Fruit fly (Drosophila melanogaster) whole organism, embryonic: ENCODE measurements around the gene CG10254.

ENCODE experiments used
- Ada2b ChIP-seq: fragments of 200-800 bp; sonication (Bioruptor generic); IDR thresholded peaks from 2 replicates; pipeline ENCODE4 v1.3.6; 2022; ENCODE audit warnings: missing biosample characterization, missing genetic modification characterization
- Adf1 ChIP-seq: fragments of 200-800 bp; sonication (Bioruptor generic); IDR thresholded peaks from 2 replicates; pipeline ENCODE4 v1.3.6; 2022; ENCODE audit warnings: missing biosample characterization, missing genetic modification characterization
- CG10147 ChIP-seq: fragments of 200-800 bp; sonication (Bioruptor generic); optimal IDR thresholded peaks from 2 replicates; lab custom pipeline; 2019; ENCODE audit warnings: missing biosample characterization, mild to moderate bottlenecking, missing genetic modification characterization, moderate library complexity
- CG10959 ChIP-seq: fragments of 200-800 bp; sonication (Bioruptor generic); IDR thresholded peaks from 2 replicates; pipeline ENCODE4 v1.3.6; 2022; ENCODE audit warnings: missing biosample characterization, missing genetic modification characterization
- CG11398 ChIP-seq: fragments of 200-800 bp; sonication (Bioruptor generic); optimal IDR thresholded peaks from 2 replicates; lab custom pipeline; 2016; ENCODE audit warnings: missing biosample characterization, missing genetic modification characterization
- CG11695 ChIP-seq: fragments of 200-800 bp; sonication (Bioruptor generic); IDR thresholded peaks from 3 replicates; pipeline ENCODE4 v1.3.6; 2022; ENCODE audit warnings: missing biosample characterization, missing genetic modification characterization
- CG12155 ChIP-seq: fragments of 200-800 bp; sonication (Bioruptor generic); optimal IDR thresholded peaks from 3 replicates; lab custom pipeline; 2016; ENCODE audit warnings: missing biosample characterization, missing genetic modification characterization
- CG1233 ChIP-seq: fragments of 200-800 bp; sonication (Bioruptor generic); optimal IDR thresholded peaks from 4 replicates; lab custom pipeline; 2018; ENCODE audit warnings: missing biosample characterization, mild to moderate bottlenecking, missing genetic modification characterization
- CG14710 ChIP-seq: fragments of 200-800 bp; sonication (Bioruptor generic); optimal IDR thresholded peaks from 3 replicates; lab custom pipeline; 2019; ENCODE audit warnings: missing biosample characterization, mild to moderate bottlenecking, missing genetic modification characterization, moderate library complexity
- CG14860 ChIP-seq: fragments of 200-800 bp; sonication (Bioruptor generic); IDR thresholded peaks from 3 replicates; pipeline ENCODE4 v1.3.6; 2022; ENCODE audit warnings: missing biosample characterization, missing genetic modification characterization; ENCODE audit not compliant: partially characterized antibody
- CG15011 ChIP-seq: fragments of 200-800 bp; sonication (Bioruptor generic); optimal IDR thresholded peaks from 3 replicates; lab custom pipeline; 2018; ENCODE audit warnings: missing biosample characterization, mild to moderate bottlenecking, missing genetic modification characterization
- CG15479 ChIP-seq: fragments of 200-800 bp; sonication (Bioruptor generic); optimal IDR thresholded peaks from 3 replicates; lab custom pipeline; 2019; ENCODE audit warnings: missing biosample characterization, mild to moderate bottlenecking, missing genetic modification characterization, moderate library complexity
- CG1602 ChIP-seq: fragments of 200-800 bp; sonication (Bioruptor generic); optimal IDR thresholded peaks from 3 replicates; lab custom pipeline; 2016; ENCODE audit warnings: missing biosample characterization, missing genetic modification characterization
- CG18262 ChIP-seq: fragments of 200-800 bp; optimal IDR thresholded peaks from 3 replicates; lab custom pipeline; 2019; ENCODE audit warnings: missing biosample characterization, mild to moderate bottlenecking, missing genetic modification characterization, moderate library complexity
- CG2875 ChIP-seq: fragments of 200-800 bp; sonication (Bioruptor generic); optimal IDR thresholded peaks from 2 replicates; lab custom pipeline; 2017; ENCODE audit warnings: missing biosample characterization, mild to moderate bottlenecking, missing genetic modification characterization, missing genetic modification reagents
- CG31388 ChIP-seq: fragments of 200-800 bp; sonication (Bioruptor generic); optimal IDR thresholded peaks from 2 replicates; lab custom pipeline; 2016; ENCODE audit warnings: missing biosample characterization, missing genetic modification characterization
- CG32532 ChIP-seq: fragments of 200-800 bp; sonication (Bioruptor generic); IDR thresholded peaks from 2 replicates; pipeline ENCODE4 v1.3.6; 2022; ENCODE audit warnings: missing biosample characterization, missing genetic modification characterization
- CG3726 ChIP-seq: fragments of 200-800 bp; sonication (Bioruptor generic); IDR thresholded peaks from 3 replicates; pipeline ENCODE4, ENCODE4 v1.3.6; 2022; ENCODE audit warnings: missing biosample characterization, missing genetic modification characterization
- CG6854 ChIP-seq: fragments of 200-800 bp; sonication (Bioruptor generic); optimal IDR thresholded peaks from 3 replicates; lab custom pipeline; 2017; ENCODE audit warnings: missing biosample characterization, mild to moderate bottlenecking, missing genetic modification characterization
- CG9609 ChIP-seq: fragments of 200-800 bp; sonication (Bioruptor generic); optimal IDR thresholded peaks from 3 replicates; lab custom pipeline; 2016; ENCODE audit warnings: missing biosample characterization, missing genetic modification characterization
- Camta ChIP-seq: fragments of 200-800 bp; sonication (Bioruptor generic); optimal IDR thresholded peaks from 2 replicates; lab custom pipeline; 2016; ENCODE audit warnings: missing biosample characterization, missing genetic modification characterization
- D19A ChIP-seq: fragments of 200-800 bp; optimal IDR thresholded peaks from 3 replicates; lab custom pipeline; 2019; ENCODE audit warnings: missing biosample characterization, mild to moderate bottlenecking, missing genetic modification characterization, moderate library complexity
- Deaf1 ChIP-seq: fragments of 200-800 bp; optimal IDR thresholded peaks from 3 replicates; lab custom pipeline; 2019; ENCODE audit warnings: missing biosample characterization, mild to moderate bottlenecking, missing genetic modification characterization, moderate library complexity
- Fer3 ChIP-seq: fragments of 200-800 bp; sonication (Bioruptor generic); optimal IDR thresholded peaks from 2 replicates; lab custom pipeline; 2018; ENCODE audit warnings: missing biosample characterization, mild to moderate bottlenecking, missing genetic modification characterization, moderate library complexity
- Gug ChIP-seq: fragments of 200-800 bp; sonication (Bioruptor generic); IDR thresholded peaks from 4 replicates; pipeline ENCODE4 v1.3.6; 2022; ENCODE audit warnings: missing biosample characterization, missing genetic modification characterization
- HHEX ChIP-seq: fragments of 200-800 bp; sonication (Bioruptor generic); optimal IDR thresholded peaks from 3 replicates; lab custom pipeline; 2017; ENCODE audit warnings: missing biosample characterization, mild to moderate bottlenecking, missing genetic modification characterization, missing genetic modification reagents
- MESR4 ChIP-seq: fragments of 200-800 bp; sonication (Bioruptor generic); optimal IDR thresholded peaks from 2 replicates; lab custom pipeline; 2018; ENCODE audit warnings: missing biosample characterization, mild to moderate bottlenecking, missing genetic modification characterization, moderate library complexity
- Rfx ChIP-seq: fragments of 200-800 bp; sonication (Bioruptor generic); IDR thresholded peaks from 2 replicates; pipeline ENCODE4 v1.3.6; 2022; ENCODE audit warnings: missing biosample characterization, missing genetic modification characterization
- Spps ChIP-seq: fragments of 200-800 bp; sonication (Bioruptor generic); optimal IDR thresholded peaks from 2 replicates; lab custom pipeline; 2018; ENCODE audit warnings: missing biosample characterization, mild to moderate bottlenecking, missing genetic modification characterization
- Sry-δ ChIP-seq: fragments of 200-800 bp; sonication (Bioruptor generic); optimal IDR thresholded peaks from 2 replicates; lab custom pipeline; 2016; ENCODE audit warnings: missing biosample characterization, missing genetic modification characterization
- Xrp1 ChIP-seq: fragments of 200-800 bp; sonication (Bioruptor generic); IDR thresholded peaks from 2 replicates; pipeline ENCODE4 v1.3.6; 2022; ENCODE audit warnings: missing biosample characterization, missing genetic modification characterization
- abd-A ChIP-seq: fragments of 200-800 bp; sonication (Bioruptor generic); optimal IDR thresholded peaks from 3 replicates; lab custom pipeline; 2019; ENCODE audit warnings: missing biosample characterization, mild to moderate bottlenecking, missing genetic modification characterization, moderate library complexity
- corto ChIP-seq: fragments of 200-800 bp; sonication (Bioruptor generic); optimal IDR thresholded peaks from 2 replicates; lab custom pipeline; 2016; ENCODE audit warnings: missing biosample characterization, mild to moderate bottlenecking, missing genetic modification characterization, moderate library complexity
- fd3F ChIP-seq: fragments of 200-800 bp; sonication (Bioruptor generic); optimal IDR thresholded peaks from 2 replicates; lab custom pipeline; 2018; ENCODE audit warnings: missing biosample characterization, mild to moderate bottlenecking, missing genetic modification characterization, moderate library complexity
- gcm ChIP-seq: fragments of 200-800 bp; sonication (Bioruptor generic); optimal IDR thresholded peaks from 2 replicates; lab custom pipeline; 2019; ENCODE audit warnings: missing biosample characterization, mild to moderate bottlenecking, missing genetic modification characterization, moderate library complexity
- gem ChIP-seq: fragments of 200-800 bp; sonication (Bioruptor generic); optimal IDR thresholded peaks from 2 replicates; lab custom pipeline; 2019; ENCODE audit warnings: missing biosample characterization, mild to moderate bottlenecking, missing genetic modification characterization, moderate library complexity
- jumu ChIP-seq: fragments of 200-800 bp; sonication (Bioruptor generic); optimal IDR thresholded peaks from 3 replicates; lab custom pipeline; 2016; ENCODE audit warnings: missing biosample characterization, missing genetic modification characterization
- klu ChIP-seq: fragments of 200-800 bp; sonication (Bioruptor generic); IDR thresholded peaks from 2 replicates; pipeline ENCODE4 v1.3.6; 2022; ENCODE audit warnings: missing biosample characterization, missing genetic modification characterization
- oc ChIP-seq: fragments of 200-800 bp; sonication (Bioruptor generic); optimal IDR thresholded peaks from 2 replicates; lab custom pipeline; 2018; ENCODE audit warnings: missing biosample characterization, mild to moderate bottlenecking, missing genetic modification characterization, moderate library complexity
- phol ChIP-seq: fragments of 200-800 bp; sonication (Bioruptor generic); optimal IDR thresholded peaks from 3 replicates; lab custom pipeline; 2018; ENCODE audit warnings: missing biosample characterization, mild to moderate bottlenecking, missing genetic modification characterization, moderate library complexity
- pita ChIP-seq: fragments of 200-800 bp; sonication (Bioruptor generic); optimal IDR thresholded peaks from 2 replicates; lab custom pipeline; 2017; ENCODE audit warnings: missing biosample characterization, mild to moderate bottlenecking, missing genetic modification characterization
- prd ChIP-seq, 3 experiments: fragments of >200 bp in 2 of 3; fragments of 200-800 bp in 1 of 3; sonication (Bioruptor generic) in 1 of 3; optimal IDR thresholded peaks in 2 of 3; IDR thresholded peaks in 1 of 3; 2 replicates in 2 of 3; 3 replicates in 1 of 3; pipeline versions ENCODE4 v1.3.6 to Lab custom; 2017 to 2022; ENCODE audit warnings: missing biosample characterization in 1 of 3, missing genetic modification characterization in 1 of 3
- pzg ChIP-seq: fragments of 200-800 bp; sonication (Bioruptor generic); optimal IDR thresholded peaks from 3 replicates; lab custom pipeline; 2018; ENCODE audit warnings: missing biosample characterization, mild to moderate bottlenecking, missing genetic modification characterization, moderate library complexity
- scrt ChIP-seq: fragments of 200-800 bp; sonication (Bioruptor generic); optimal IDR thresholded peaks from 2 replicates; lab custom pipeline; 2018; ENCODE audit warnings: missing biosample characterization, mild to moderate bottlenecking, missing genetic modification characterization, moderate library complexity
- so ChIP-seq: fragments of 200-800 bp; sonication (Bioruptor generic); IDR thresholded peaks from 3 replicates; pipeline ENCODE4 v1.3.6; 2022; ENCODE audit warnings: missing biosample characterization, missing genetic modification characterization
- sr ChIP-seq: fragments of 200-800 bp; sonication (Bioruptor generic); IDR thresholded peaks from 3 replicates; pipeline ENCODE4 v1.3.6; 2022; ENCODE audit warnings: missing biosample characterization, missing genetic modification characterization
- ssp ChIP-seq: fragments of 200-800 bp; sonication (Bioruptor generic); IDR thresholded peaks from 2 replicates; pipeline ENCODE4 v1.3.6; 2022; ENCODE audit warnings: missing biosample characterization, missing genetic modification characterization
- stwl ChIP-seq: fragments of 200-800 bp; sonication (Bioruptor generic); optimal IDR thresholded peaks from 3 replicates; lab custom pipeline; 2018; ENCODE audit warnings: missing biosample characterization, mild to moderate bottlenecking, missing genetic modification characterization, moderate library complexity
- tin ChIP-seq: fragments of 200-800 bp; sonication (Bioruptor generic); optimal IDR thresholded peaks from 3 replicates; lab custom pipeline; 2016; ENCODE audit warnings: missing biosample characterization, missing genetic modification characterization
- toy ChIP-seq: fragments of 200-800 bp; sonication (Bioruptor generic); IDR thresholded peaks from 2 replicates; pipeline ENCODE4 v1.3.6; 2022; ENCODE audit warnings: missing biosample characterization, missing genetic modification characterization

CG10254 gene

DNA sequence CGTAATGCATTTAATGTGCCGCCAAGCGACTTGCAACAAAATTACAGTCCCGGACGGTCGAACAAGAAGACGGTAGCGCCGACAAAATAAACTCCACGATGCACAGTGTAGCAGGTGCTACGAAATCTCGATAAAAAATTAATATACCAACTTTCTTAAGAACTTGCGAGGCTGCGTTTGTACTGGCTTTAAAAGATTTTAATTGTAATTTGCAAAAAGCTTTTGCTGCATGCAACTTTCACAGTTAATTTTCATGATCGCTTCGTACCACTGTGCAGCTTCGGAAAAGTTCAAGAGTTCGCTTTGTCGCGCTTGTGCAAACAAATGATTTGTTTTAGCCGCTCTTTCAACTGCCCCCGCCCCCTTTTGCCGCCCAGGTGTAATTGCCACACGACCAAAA, 48.6 kb downstream of the CG10254 start (continued):
- TF ChIP-seq CG18262 (peak; percentile 65), ssp (GFP tag; lab: Robert Waterston, UW) (peak; percentile 56), MESR4 (GFP tag; lab: Kevin White, UChicago) (no peak), scrt (GFP tag; lab: Kevin White, UChicago) (peak; percentile 20), CG15011 (GFP tag; lab: Kevin White, UChicago) (peak; percentile 40), klu (GFP tag; lab: Robert Waterston, UW) (0 out of 2 replicates have a peak, but pooled peaks have one; percentile 36), toy (GFP tag; lab: Robert Waterston, UW) (no peak), CG2875 (GFP tag; lab: Kevin White, UChicago) (peak; percentile 60), jumu (peak; percentile 51), CG12155 (peak; percentile 32), CG15479 (GFP tag; lab: Kevin White, UChicago) (no peak), CG14710 (tag; lab: Kevin White, UChicago) (peak; percentile 39), CG32532 (GFP tag; lab: Robert Waterston, UW) (peak; percentile 62), prd (optimal IDR thresholded peaks at IDR 0.05; lab: Kevin White, UChicago) (no peak), prd (GFP tag; IDR thresholded peaks at IDR 0.05; lab: Robert Waterston, UW) (peak; percentile 84), Gug (GFP tag; lab: Robert Waterston, UW) (peak; percentile 71; the same call in 3 of the 4 replicates), tin (GFP tag; lab: Kevin White, UChicago) (peak; percentile 75), CG10147 (GFP tag; lab: Kevin White, UChicago) (peak; percentile 31), CG14860 (GFP tag; lab: Robert Waterston, UW) (peak; percentile 37; the same call in 1 of the 3 replicates), CG3726 (peak; percentile 74; the same call in 2 of the 3 replicates), pita (no peak), abd-A (tag; lab: Kevin White, UChicago) (no peak), Spps (tag; lab: Kevin White, UChicago) (peak; percentile 48), D19A (tag; lab: Kevin White, UChicago) (peak; percentile 59), CG11398 (GFP tag; lab: Kevin White, UChicago) (peak; percentile 48), corto (GFP tag; lab: Kevin White, UChicago) (no peak), phol (tag; lab: Kevin White, UChicago) (peak; percentile 73), Xrp1 (GFP tag; lab: Robert Waterston, UW) (peak; percentile 88), sr (peak; percentile 68; the same call in 2 of the 3 replicates), pzg (GFP tag; lab: Kevin White, UChicago) (no peak), CG31388 (GFP tag; lab: Kevin White, UChicago) (no peak), CG11695 (GFP tag; lab: Robert Waterston, UW) (peak; percentile 81; the same call in 2 of the 3 replicates), stwl (tag; lab: Kevin White, UChicago) (no peak), Adf1 (no peak), gcm (GFP tag; lab: Kevin White, UChicago) (peak; percentile 46), fd3F (GFP tag; lab: Kevin White, UChicago) (peak; percentile 17), Deaf1 (tag; lab: Kevin White, UChicago) (peak; percentile 29), Fer3 (tag; lab: Kevin White, UChicago) (peak; percentile 63), Rfx (GFP tag; lab: Robert Waterston, UW) (peak; percentile 73), oc (tag; lab: Kevin White, UChicago) (peak; percentile 65), CG9609 (GFP tag; lab: Kevin White, UChicago) (peak; percentile 54), CG10959 (GFP tag; lab: Robert Waterston, UW) (peak; percentile 50; the same call in 1 of the 2 replicates), CG6854 (GFP tag; lab: Kevin White, UChicago) (no peak), CG1602 (peak; percentile 64), so (GFP tag; lab: Robert Waterston, UW) (peak; percentile 81), gem (tag; lab: Kevin White, UChicago) (peak; percentile 78), CG1233 (peak; percentile 44), HHEX (peak; percentile 73), Ada2b (GFP tag; lab: Robert Waterston, UW) (peak; percentile 86), Sry-δ (GFP tag; lab: Kevin White, UChicago) (peak; percentile 30), Camta (GFP tag; lab: Kevin White, UChicago) (peak; percentile 62)
